Fruit fly (Drosophila melanogaster): ENCODE data around the gene CG15515.
A peak's percentile ranks its signal among the peaks of the same experiment; 100 is the strongest.

CG15515 gene

dm6 chr3R:29862795-29863194, 42.5 kb upstream of the CG15515 start:
- TF ChIP-seq Sp1 (GFP tag; optimal IDR thresholded peaks at IDR 0.05) (no peak), N (GFP tag; optimal IDR thresholded peaks at IDR 0.05) (no peak), Myc (optimal IDR thresholded peaks at IDR 0.05) (no peak), Hr78 (GFP tag; optimal IDR thresholded peaks at IDR 0.05) (no peak), brk (GFP tag; optimal IDR thresholded peaks at IDR 0.05) (no peak), rgr (GFP tag; optimal IDR thresholded peaks at IDR 0.05) (no peak), OdsH (GFP tag; optimal IDR thresholded peaks at IDR 0.05) (no peak), woc (GFP tag; optimal IDR thresholded peaks at IDR 0.05) (no peak), Vsx2 (GFP tag; optimal IDR thresholded peaks at IDR 0.05; ENCODE audit: partially characterized antibody) (no peak)

- peak in 1 of 2 experiments; percentile 4 for TF ChIP-seq foxo (GFP tag; optimal IDR thresholded peaks at IDR 0.05)
- TF ChIP-seq Sp1 (GFP tag; optimal IDR thresholded peaks at IDR 0.05): peak; percentile 22
- TF ChIP-seq rgr (GFP tag; optimal IDR thresholded peaks at IDR 0.05): peak; percentile 66
- no peak for TF ChIP-seq dl (GFP tag; optimal IDR thresholded peaks at IDR 0.05; ENCODE audit: insufficient read depth in 1 of 2, partially characterized antibody in 2 of 2)
- peak; percentile 69 for TF ChIP-seq Hr83 (GFP tag; optimal IDR thresholded peaks at IDR 0.05; ENCODE audit: poor library complexity, severe bottlenecking)
- no peak for TF ChIP-seq pan (optimal IDR thresholded peaks at IDR 0.05)
- TF ChIP-seq Hnf4 (GFP tag; optimal IDR thresholded peaks at IDR 0.05): peak; percentile 5
- no peak for TF ChIP-seq fru (GFP tag; optimal IDR thresholded peaks at IDR 0.05)
- TF ChIP-seq usp (GFP tag; optimal IDR thresholded peaks at IDR 0.05): no peak
- TF ChIP-seq Vsx2 (GFP tag; optimal IDR thresholded peaks at IDR 0.05; ENCODE audit: partially characterized antibody): no peak
- no peak for TF ChIP-seq CG9705 (GFP tag; optimal IDR thresholded peaks at IDR 0.05)
- peak; percentile 41 for TF ChIP-seq OdsH (GFP tag; optimal IDR thresholded peaks at IDR 0.05)
These were observed 38.6 kb upstream of the CG15515 start for dm6 chr3R:29866706-29867105.

dm6 chr3R:29867470-29867869, 37.8 kb upstream of the CG15515 start:
- no peak for TF ChIP-seq fru (GFP tag; optimal IDR thresholded peaks at IDR 0.05)
- TF ChIP-seq N (GFP tag; optimal IDR thresholded peaks at IDR 0.05): no peak
- no peak for TF ChIP-seq Hnf4 (GFP tag; optimal IDR thresholded peaks at IDR 0.05)
- no peak for TF ChIP-seq Mio (GFP tag; optimal IDR thresholded peaks at IDR 0.05)
- no peak for TF ChIP-seq GATAd (GFP tag; optimal IDR thresholded peaks at IDR 0.05)
- no peak for TF ChIP-seq Rel (GFP tag; optimal IDR thresholded peaks at IDR 0.05)
- TF ChIP-seq Rel (tag; optimal IDR thresholded peaks at IDR 0.05): peak; percentile 99
- no peak for TF ChIP-seq woc (GFP tag; optimal IDR thresholded peaks at IDR 0.05)

DNA sequence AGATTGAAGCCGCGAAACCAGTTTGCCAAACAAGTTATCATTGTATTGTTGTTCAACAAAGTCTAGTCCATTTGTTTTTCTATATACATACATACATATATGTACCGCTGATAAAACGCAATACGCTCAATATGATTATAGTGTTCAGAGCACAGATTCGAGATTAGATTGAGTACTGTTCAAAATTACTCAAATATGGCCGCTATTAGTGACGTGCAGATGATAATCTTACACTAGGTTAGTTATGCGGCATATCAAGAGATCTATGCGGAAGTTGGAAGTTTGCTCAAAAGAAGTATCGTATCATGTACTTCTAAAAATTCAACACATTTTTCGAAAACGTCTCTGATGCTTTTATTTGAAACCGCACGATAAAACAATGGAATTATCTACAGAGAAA, 37.4 kb upstream of the CG15515 start:
- TF ChIP-seq lola (GFP tag; optimal IDR thresholded peaks at IDR 0.05) (no peak), pan (optimal IDR thresholded peaks at IDR 0.05) (no peak)

- peak; percentile 6 for TF ChIP-seq Dif (GFP tag; optimal IDR thresholded peaks at IDR 0.05; ENCODE audit: partially characterized antibody)
- TF ChIP-seq N (GFP tag; optimal IDR thresholded peaks at IDR 0.05): no peak
- TF ChIP-seq dsf (GFP tag; optimal IDR thresholded peaks at IDR 0.05; ENCODE audit: borderline replicate concordance): peak; percentile 67
- TF ChIP-seq Dfd (GFP tag; optimal IDR thresholded peaks at IDR 0.05): no peak
- no peak for TF ChIP-seq ey (GFP tag; optimal IDR thresholded peaks at IDR 0.05)
- TF ChIP-seq CG9705 (GFP tag; optimal IDR thresholded peaks at IDR 0.05): peak; percentile 26
- peak; percentile 27 for TF ChIP-seq sv (GFP tag; optimal IDR thresholded peaks at IDR 0.05)
- no peak for TF ChIP-seq lola (GFP tag; optimal IDR thresholded peaks at IDR 0.05)
- no peak for TF ChIP-seq br (GFP tag; optimal IDR thresholded peaks at IDR 0.05)
- TF ChIP-seq Jra (GFP tag; optimal IDR thresholded peaks at IDR 0.05): peak; percentile 89
- peak; percentile 45 for TF ChIP-seq OdsH (GFP tag; optimal IDR thresholded peaks at IDR 0.05)
- TF ChIP-seq woc (GFP tag; optimal IDR thresholded peaks at IDR 0.05): peak; percentile 32
- peak; percentile 41 for TF ChIP-seq HLH106 (tag; optimal IDR thresholded peaks at IDR 0.05)
- no peak for TF ChIP-seq Vsx2 (GFP tag; optimal IDR thresholded peaks at IDR 0.05; ENCODE audit: partially characterized antibody)
- TF ChIP-seq h (GFP tag; optimal IDR thresholded peaks at IDR 0.05): peak; percentile 31
- TF ChIP-seq rgr (GFP tag; optimal IDR thresholded peaks at IDR 0.05): no peak
- TF ChIP-seq Rel (GFP tag; optimal IDR thresholded peaks at IDR 0.05): no peak
- peak; percentile 74 for TF ChIP-seq Rel (tag; optimal IDR thresholded peaks at IDR 0.05)
- TF ChIP-seq sage (GFP tag; optimal IDR thresholded peaks at IDR 0.05): peak; percentile 62
- TF ChIP-seq Abd-B (GFP tag; optimal IDR thresholded peaks at IDR 0.05): no peak
- TF ChIP-seq psq (GFP tag; optimal IDR thresholded peaks at IDR 0.05): peak; percentile 32
- peak; percentile 25 for TF ChIP-seq Sp1 (GFP tag; optimal IDR thresholded peaks at IDR 0.05)
- TF ChIP-seq Mio (GFP tag; optimal IDR thresholded peaks at IDR 0.05): no peak
- no peak for TF ChIP-seq CrebA (GFP tag; optimal IDR thresholded peaks at IDR 0.05; ENCODE audit: borderline replicate concordance)
- no peak for TF ChIP-seq CG32264 (GFP tag; optimal IDR thresholded peaks at IDR 0.05)
- TF ChIP-seq Hr83 (GFP tag; optimal IDR thresholded peaks at IDR 0.05; ENCODE audit: poor library complexity, severe bottlenecking): peak; percentile 58
- no peak for TF ChIP-seq Hr78 (GFP tag; optimal IDR thresholded peaks at IDR 0.05)
- TF ChIP-seq Myc (optimal IDR thresholded peaks at IDR 0.05): no peak
- no peak for TF ChIP-seq dmrt93B (GFP tag; optimal IDR thresholded peaks at IDR 0.05)
- TF ChIP-seq jim (GFP tag; optimal IDR thresholded peaks at IDR 0.05): no peak
- TF ChIP-seq Hnf4 (GFP tag; optimal IDR thresholded peaks at IDR 0.05): peak; percentile 51
- no peak for TF ChIP-seq tai (GFP tag; optimal IDR thresholded peaks at IDR 0.05)
- TF ChIP-seq GATAd (GFP tag; optimal IDR thresholded peaks at IDR 0.05): peak; percentile 13
- TF ChIP-seq fru (GFP tag; optimal IDR thresholded peaks at IDR 0.05): peak; percentile 34
These were observed 36.5 kb upstream of the CG15515 start, which contains the start of gene Zip99C for dm6 chr3R:29868676-29869349. Gene Zip99C (minus strand): TSS chr3R:29868895.
